Worm (Caenorhabditis elegans) whole organism, mixed stage, embryonic: ENCODE data around the gene C50F4.10.

Experiments
- ceh-43 ChIP-seq: fragments of 200-800 bp; sonication (Bioruptor generic); optimal IDR thresholded peaks from 2 replicates; lab custom pipeline; 2018; ENCODE audit warnings: mild to moderate bottlenecking, missing genetic modification characterization, moderate library complexity, missing compliant biosample characterization
- elt-3 ChIP-seq: fragments of 150-350 bp; optimal IDR thresholded peaks from 2 replicates; lab custom pipeline; 2014; ENCODE audit warnings: missing biosample characterization, missing genetic modification characterization
- flh-1 ChIP-seq: fragments of 200-800 bp; sonication (Bioruptor generic); optimal IDR thresholded peaks from 2 replicates; lab custom pipeline; 2018; ENCODE audit warnings: mild to moderate bottlenecking, missing genetic modification characterization, moderate library complexity, missing compliant biosample characterization
- lin-13 ChIP-seq: fragments of 150-350 bp; optimal IDR thresholded peaks from 2 replicates; lab custom pipeline; 2014; ENCODE audit warnings: missing biosample characterization, missing genetic modification characterization
- mep-1 ChIP-seq: fragments of 150-350 bp; optimal IDR thresholded peaks from 2 replicates; lab custom pipeline; 2017; ENCODE audit warnings: missing biosample characterization, missing genetic modification reagents, missing genetic modification characterization, inconsistent platforms
- nhr-12 ChIP-seq: fragments of 150-350 bp; optimal IDR thresholded peaks from 2 replicates; lab custom pipeline; 2014; ENCODE audit warnings: missing biosample characterization, missing genetic modification characterization
- nhr-76 ChIP-seq: sonication (generic microtip); optimal IDR thresholded peaks from 2 replicates; lab custom pipeline; 2017; ENCODE audit warnings: missing biosample characterization, missing genetic modification characterization
- snpc-4 ChIP-seq: fragments of 150-350 bp; optimal IDR thresholded peaks from 2 replicates; lab custom pipeline; 2014; ENCODE audit warnings: missing biosample characterization, missing genetic modification characterization
- unc-39 ChIP-seq: fragments of 150-350 bp; optimal IDR thresholded peaks from 2 replicates; lab custom pipeline; 2014; ENCODE audit warnings: missing biosample characterization, missing genetic modification characterization
- unc-62 ChIP-seq: fragments of 150-350 bp; optimal IDR thresholded peaks from 2 replicates; lab custom pipeline; 2014; ENCODE audit warnings: missing biosample characterization, missing genetic modification reagents, missing genetic modification characterization

ce11 chrV:9527337-9527736 lies 4.0 kb downstream of the C50F4.10 start:
- TF ChIP-seq unc-62 (GFP tag; lab: Kevin White, UChicago) (no peak), flh-1 (no peak), elt-3 (tag; lab: Kevin White, UChicago) (no peak), ceh-43 (no peak), lin-13 (tag; lab: Kevin White, UChicago) (no peak), nhr-76 (no peak), mep-1 (no peak), unc-39 (tag; lab: Kevin White, UChicago) (no peak), nhr-12 (tag; lab: Kevin White, UChicago) (no peak), snpc-4 (no peak)
